Fruit fly (Drosophila melanogaster): ENCODE data around the gene CG46463.

DNA sequence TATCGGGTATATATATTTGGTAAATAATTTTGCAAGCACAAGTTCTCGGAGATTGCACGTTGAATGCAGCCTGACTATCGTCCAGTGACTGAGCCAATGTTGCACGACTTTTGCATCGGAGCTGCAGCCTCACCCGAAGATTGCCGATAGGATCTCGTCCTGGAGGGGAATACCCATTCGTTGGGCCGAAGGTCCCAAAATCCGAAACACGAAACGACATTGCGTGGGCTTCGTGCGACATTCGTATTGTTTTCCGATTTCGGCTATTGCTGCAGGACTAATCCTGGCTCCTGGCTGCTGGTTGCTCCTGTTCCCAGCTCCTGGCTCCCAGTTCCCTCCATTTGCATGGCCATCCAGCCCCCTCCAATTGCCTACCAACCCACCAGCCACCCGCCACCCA lies 36.3 kb upstream of the CG46463 start, which contains the start of gene sty:
- no peak for TF ChIP-seq Pif1B (GFP tag; optimal IDR thresholded peaks at IDR 0.05)
- TF ChIP-seq CG14655 (GFP tag; optimal IDR thresholded peaks at IDR 0.05) = no peak
- TF ChIP-seq fd96Ca (GFP tag; IDR thresholded peaks at IDR 0.05) = no peak
- TF ChIP-seq CG10348 (GFP tag; IDR thresholded peaks at IDR 0.05) = no peak
- TF ChIP-seq CG13204 (GFP tag; optimal IDR thresholded peaks at IDR 0.05) = no peak
